Fruit fly (Drosophila melanogaster): ENCODE data around the gene Cyp4d20.
A peak's percentile ranks its signal among the peaks of the same experiment; 100 is the strongest.

Cyp4d20 gene

dm6 chr3L:2501764-2502163, 23.5 kb upstream of the Cyp4d20 start:
- TF ChIP-seq CG34367 (tag; optimal IDR thresholded peaks at IDR 0.05) (no peak), CG13204 (GFP tag; optimal IDR thresholded peaks at IDR 0.05) (no peak), Pif1B (GFP tag; optimal IDR thresholded peaks at IDR 0.05) (peak; percentile 39), CG4496 (GFP tag; IDR thresholded peaks at IDR 0.05) (peak; percentile 14; the same call in 1 of the 3 replicates), CG15710 (tag; optimal IDR thresholded peaks at IDR 0.05) (peak; percentile 28), D1 (tag; optimal IDR thresholded peaks at IDR 0.05) (no peak), CG9948 (tag; optimal IDR thresholded peaks at IDR 0.05) (peak; percentile 9), CG17806 (tag; optimal IDR thresholded peaks at IDR 0.05) (peak; percentile 36), Snoo (tag; optimal IDR thresholded peaks at IDR 0.05) (peak; percentile 23), Pif1A (GFP tag; optimal IDR thresholded peaks at IDR 0.05) (peak; percentile 43), CG8159 (tag; optimal IDR thresholded peaks at IDR 0.05) (peak; percentile 39)

DNA sequence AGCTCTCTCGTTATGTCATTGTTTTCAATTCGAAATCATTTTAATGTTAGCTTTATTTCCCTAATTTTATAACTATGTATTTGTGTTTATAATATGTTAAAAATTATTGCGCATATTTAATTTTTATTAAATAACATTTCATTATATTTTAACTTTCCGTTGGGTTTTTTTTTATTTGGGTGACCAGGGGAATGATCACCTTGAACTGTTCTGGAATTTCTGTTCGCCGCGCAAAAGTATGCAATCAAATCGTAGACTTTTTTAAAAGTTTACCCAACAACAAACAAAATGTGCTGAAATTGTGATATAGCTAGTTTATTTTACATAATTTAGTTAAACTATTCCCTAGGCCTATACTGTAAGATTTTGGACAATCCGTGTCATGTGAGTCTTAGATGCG, 20.8 kb upstream of the Cyp4d20 start:
- no peak for TF ChIP-seq CG32121 (GFP tag; IDR thresholded peaks at IDR 0.05)
- TF ChIP-seq CG8301 (tag; optimal IDR thresholded peaks at IDR 0.05): no peak

dm6 chr3L:2494183-2494541, 15.9 kb upstream of the Cyp4d20 start:
- peak; percentile 86 for TF ChIP-seq Ets98B (GFP tag; IDR thresholded peaks at IDR 0.05)
- peak; percentile 27; the same call in 1 of the 2 replicates for TF ChIP-seq CG10348 (GFP tag; IDR thresholded peaks at IDR 0.05)
- peak; percentile 85 for TF ChIP-seq CG17806 (tag; optimal IDR thresholded peaks at IDR 0.05)
- TF ChIP-seq CG4496 (GFP tag; IDR thresholded peaks at IDR 0.05): peak; percentile 92
- TF ChIP-seq CG8301 (tag; optimal IDR thresholded peaks at IDR 0.05): peak; percentile 87
- peak; percentile 94 for TF ChIP-seq Snoo (tag; optimal IDR thresholded peaks at IDR 0.05)
- TF ChIP-seq CG12605 (GFP tag; IDR thresholded peaks at IDR 0.05): peak; percentile 81
- peak; percentile 92 for TF ChIP-seq CG8159 (tag; optimal IDR thresholded peaks at IDR 0.05)
- TF ChIP-seq D1 (tag; optimal IDR thresholded peaks at IDR 0.05): no peak
- TF ChIP-seq CG34367 (tag; optimal IDR thresholded peaks at IDR 0.05): peak; percentile 67
- peak; percentile 59 for TF ChIP-seq CG13204 (GFP tag; optimal IDR thresholded peaks at IDR 0.05)
- TF ChIP-seq Pif1B (GFP tag; optimal IDR thresholded peaks at IDR 0.05): peak; percentile 89
- peak; percentile 90 for TF ChIP-seq gl (tag; optimal IDR thresholded peaks at IDR 0.05)
- TF ChIP-seq CG32121 (GFP tag; IDR thresholded peaks at IDR 0.05): peak; percentile 85
- peak; percentile 87 for TF ChIP-seq CG14655 (GFP tag; optimal IDR thresholded peaks at IDR 0.05)
- peak; percentile 2 for TF ChIP-seq EcR (GFP tag; optimal IDR thresholded peaks at IDR 0.05)
- peak; percentile 82 for TF ChIP-seq CG15710 (tag; optimal IDR thresholded peaks at IDR 0.05)
- TF ChIP-seq CG9948 (tag; optimal IDR thresholded peaks at IDR 0.05): peak; percentile 80
- peak; percentile 80 for TF ChIP-seq fd96Ca (GFP tag; IDR thresholded peaks at IDR 0.05)
- peak; percentile 65 for TF ChIP-seq rn (GFP tag; IDR thresholded peaks at IDR 0.05)
- TF ChIP-seq Pif1A (GFP tag; optimal IDR thresholded peaks at IDR 0.05): peak; percentile 93

DNA sequence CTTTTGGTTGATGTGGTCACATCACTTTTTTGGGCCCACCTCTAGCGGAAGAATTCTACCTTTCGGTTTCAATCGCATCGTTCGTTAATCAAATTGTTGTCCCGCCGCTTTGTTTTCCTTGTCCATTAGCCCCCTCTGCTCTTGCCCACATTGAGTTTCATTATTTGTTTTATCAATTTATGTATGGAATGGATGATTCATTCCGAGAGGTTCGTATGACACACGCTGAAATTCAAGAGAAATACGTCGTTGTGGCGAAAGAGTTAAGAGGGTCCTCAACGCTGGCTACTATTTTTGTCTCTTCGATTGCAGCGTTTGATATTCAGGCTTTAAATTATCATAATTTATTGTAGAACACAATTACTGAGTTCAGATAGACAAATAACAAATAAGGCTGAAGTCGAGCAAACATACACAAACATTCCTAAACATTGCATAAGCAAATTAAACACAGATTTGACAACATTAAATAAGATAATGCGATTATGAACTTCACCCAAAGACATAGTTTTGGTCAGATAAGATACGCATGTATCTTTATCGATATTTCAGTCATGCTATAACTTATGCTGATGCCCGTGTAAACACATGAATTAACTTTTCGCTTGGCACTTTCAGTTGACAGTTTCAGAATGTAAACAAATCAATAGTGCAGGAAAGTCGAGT, 15.4 kb upstream of the Cyp4d20 start:
- TF ChIP-seq CG34367 (tag; optimal IDR thresholded peaks at IDR 0.05) (no peak), CG4496 (GFP tag; IDR thresholded peaks at IDR 0.05) (no peak), CG10348 (GFP tag; IDR thresholded peaks at IDR 0.05) (no peak), D1 (tag; optimal IDR thresholded peaks at IDR 0.05) (no peak), CG12605 (GFP tag; IDR thresholded peaks at IDR 0.05) (no peak), fd96Ca (GFP tag; IDR thresholded peaks at IDR 0.05) (no peak), Ets98B (GFP tag; IDR thresholded peaks at IDR 0.05) (no peak), CG9948 (tag; optimal IDR thresholded peaks at IDR 0.05) (no peak), CG17806 (tag; optimal IDR thresholded peaks at IDR 0.05) (no peak), CG8301 (tag; optimal IDR thresholded peaks at IDR 0.05) (no peak), CG15710 (tag; optimal IDR thresholded peaks at IDR 0.05) (no peak)

DNA sequence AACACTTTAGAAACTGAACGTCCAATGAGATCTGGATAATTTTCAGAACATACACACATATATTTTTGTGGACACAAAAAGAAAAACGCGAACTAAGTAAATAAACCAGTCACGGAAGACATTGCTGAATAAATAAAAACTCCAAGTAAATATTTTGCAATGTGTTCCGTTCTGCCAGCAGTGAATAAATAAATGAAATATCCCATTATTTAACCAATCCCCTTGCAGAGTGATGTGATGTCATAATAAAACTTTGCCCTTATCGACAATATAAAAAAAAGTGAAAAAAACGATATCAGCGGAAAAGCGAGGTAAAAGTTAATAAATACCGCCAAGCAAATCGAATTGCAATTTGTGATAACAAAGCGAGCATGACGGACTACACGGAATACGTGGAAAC, 12.5 kb upstream of the Cyp4d20 start:
- TF ChIP-seq CG8159 (tag; optimal IDR thresholded peaks at IDR 0.05) (peak; percentile 18), gl (tag; optimal IDR thresholded peaks at IDR 0.05) (peak; percentile 37), CG4496 (GFP tag; IDR thresholded peaks at IDR 0.05) (no peak)

- TF ChIP-seq CG4496 (GFP tag; IDR thresholded peaks at IDR 0.05): peak; percentile 41; the same call in 1 of the 3 replicates
- TF ChIP-seq gl (tag; optimal IDR thresholded peaks at IDR 0.05): no peak
- TF ChIP-seq rn (GFP tag; IDR thresholded peaks at IDR 0.05): no peak
- no peak for TF ChIP-seq CG17806 (tag; optimal IDR thresholded peaks at IDR 0.05)
- TF ChIP-seq fd96Ca (GFP tag; IDR thresholded peaks at IDR 0.05): peak; percentile 77
- TF ChIP-seq D1 (tag; optimal IDR thresholded peaks at IDR 0.05): no peak
- TF ChIP-seq CG12605 (GFP tag; IDR thresholded peaks at IDR 0.05): 0 out of 2 replicates have a peak, but pooled peaks have one; percentile 37
- no peak for TF ChIP-seq CG9948 (tag; optimal IDR thresholded peaks at IDR 0.05)
- TF ChIP-seq Pif1B (GFP tag; optimal IDR thresholded peaks at IDR 0.05): peak; percentile 42
- TF ChIP-seq CG8301 (tag; optimal IDR thresholded peaks at IDR 0.05): no peak
- no peak for TF ChIP-seq CG8159 (tag; optimal IDR thresholded peaks at IDR 0.05)
- TF ChIP-seq CG34367 (tag; optimal IDR thresholded peaks at IDR 0.05): no peak
- TF ChIP-seq Ets98B (GFP tag; IDR thresholded peaks at IDR 0.05): peak; percentile 67; the same call in 1 of the 2 replicates
- no peak for TF ChIP-seq CG14655 (GFP tag; optimal IDR thresholded peaks at IDR 0.05)
- no peak for TF ChIP-seq CG15710 (tag; optimal IDR thresholded peaks at IDR 0.05)
- peak; percentile 17 for TF ChIP-seq Pif1A (GFP tag; optimal IDR thresholded peaks at IDR 0.05)
- TF ChIP-seq CG10348 (GFP tag; IDR thresholded peaks at IDR 0.05): no peak
- peak; percentile 65 for TF ChIP-seq CG13204 (GFP tag; optimal IDR thresholded peaks at IDR 0.05)
- peak; percentile 42; the same call in 1 of the 2 replicates for TF ChIP-seq CG32121 (GFP tag; IDR thresholded peaks at IDR 0.05)
- peak; percentile 76 for TF ChIP-seq EcR (GFP tag; optimal IDR thresholded peaks at IDR 0.05)
- no peak for TF ChIP-seq Snoo (tag; optimal IDR thresholded peaks at IDR 0.05)
These were observed 11.6 kb upstream of the Cyp4d20 start for dm6 chr3L:2489855-2490254.
